Worm (Caenorhabditis elegans): ENCODE results near the gene plr-1.

- TF ChIP-seq ceh-45 (GFP tag; IDR thresholded peaks at IDR 0.05): no peak
- TF ChIP-seq ahr-1 (tag; optimal IDR thresholded peaks at IDR 0.05): no peak
- no peak for TF ChIP-seq ama-1 (optimal IDR thresholded peaks at IDR 0.05)
- TF ChIP-seq K09A11.1 (tag; optimal IDR thresholded peaks at IDR 0.05; ENCODE audit: insufficient read depth): no peak
- no peak for TF ChIP-seq che-1 (tag; optimal IDR thresholded peaks at IDR 0.05)
- TF ChIP-seq ceh-48 (tag; optimal IDR thresholded peaks at IDR 0.05): no peak
- TF ChIP-seq nhr-11 (tag; optimal IDR thresholded peaks at IDR 0.05): no peak
- TF ChIP-seq pqm-1 (tag; optimal IDR thresholded peaks at IDR 0.05): no peak
Measured at ce11 chrIII:11489601-11490000, 32.9 kb downstream of the plr-1 start.

All from whole organism, late embryonic.